Worm (Caenorhabditis elegans): ENCODE results near the gene dhp-2.

Gene dhp-2

ce11 chrIV:9953333-9953732 lies 24.6 kb upstream of the dhp-2 start, which contains the start of gene gon-1:
gon-1 (minus strand) TSS chrIV:9953433.
- TF ChIP-seq skn-1 (tag; optimal IDR thresholded peaks at IDR 0.05) (no peak), zfp-2 (tag; optimal IDR thresholded peaks at IDR 0.05) (no peak), spr-3 (GFP tag; optimal IDR thresholded peaks at IDR 0.05) (no peak), lin-38 (GFP tag; IDR thresholded peaks at IDR 0.05) (no peak), gei-8 (GFP tag; optimal IDR thresholded peaks at IDR 0.05) (no peak), egl-43 (GFP tag; IDR thresholded peaks at IDR 0.05) (no peak), ceh-32 (tag; optimal IDR thresholded peaks at IDR 0.05; ENCODE audit: poor library complexity) (no peak), nhr-111 (GFP tag; optimal IDR thresholded peaks at IDR 0.05) (no peak), vab-7 (GFP tag; IDR thresholded peaks at IDR 0.05) (no peak), nhr-77 (tag; optimal IDR thresholded peaks at IDR 0.05) (no peak), ceh-82 (tag; optimal IDR thresholded peaks at IDR 0.05) (no peak), dmd-9 (GFP tag; IDR thresholded peaks at IDR 0.05) (no peak), lir-3 (tag; optimal IDR thresholded peaks at IDR 0.05) (no peak), hif-1 (tag; optimal IDR thresholded peaks at IDR 0.05) (no peak), aha-1 (tag) (no peak), F10B5.3 (tag; optimal IDR thresholded peaks at IDR 0.05) (no peak), daf-12 (tag; optimal IDR thresholded peaks at IDR 0.05) (no peak), madf-9 (GFP tag; conservative IDR thresholded peaks at IDR 0.05) (no peak)

DNA sequence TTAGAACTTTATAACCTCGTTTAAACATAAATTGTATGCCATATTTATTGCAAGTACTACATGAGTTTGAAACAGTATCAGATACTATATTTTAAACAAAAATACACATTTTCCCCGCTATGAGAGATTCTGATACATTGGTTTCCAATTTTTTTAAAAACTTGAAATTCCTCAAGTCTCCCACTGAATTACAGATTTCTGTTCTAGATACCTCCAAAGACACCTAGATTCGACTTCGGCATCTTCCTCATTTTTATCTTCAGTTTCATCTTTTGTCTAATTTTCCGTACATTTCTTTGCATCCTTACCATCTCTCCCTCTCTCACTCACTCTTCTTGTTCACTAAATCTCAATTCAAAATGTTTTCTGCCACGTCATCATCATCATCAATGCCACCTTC lies 14.0 kb upstream of the dhp-2 start, which contains the start of gene T13H10.2:
TSS of gene T13H10.2 (plus strand) at position 301 of the 400 bp plus-strand sequence.
- TF ChIP-seq ceh-32 (tag; optimal IDR thresholded peaks at IDR 0.05; ENCODE audit: poor library complexity) (no peak), cey-2 (tag; optimal IDR thresholded peaks at IDR 0.05; ENCODE audit: borderline replicate concordance, insufficient read depth) (no peak)

DNA sequence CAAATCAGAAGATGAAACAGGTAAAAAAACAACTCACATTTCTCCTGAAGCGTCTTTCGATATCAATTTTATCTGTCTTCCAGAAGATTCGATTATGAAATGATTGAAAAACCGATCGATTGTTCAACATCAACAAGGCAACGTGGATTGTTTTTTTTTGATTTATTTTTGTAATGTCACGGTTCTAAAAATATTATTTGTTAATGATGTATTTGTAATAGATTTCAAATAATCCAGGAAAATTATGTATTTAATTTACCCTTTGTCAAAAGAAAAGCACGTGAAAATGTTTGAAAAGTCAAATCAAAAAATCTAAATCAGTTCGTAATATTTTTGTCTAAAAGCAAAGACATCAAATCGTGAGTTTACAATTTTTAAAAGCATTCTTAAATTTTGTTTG lies 8.8 kb upstream of the dhp-2 start, which contains the start of the genes kin-5 and C47E12.11:
TSS of gene kin-5 (minus strand) at position 101 of the 400 bp plus-strand sequence.
TSS of gene C47E12.11 (plus strand) at position 320 of the 400 bp plus-strand sequence.
- TF ChIP-seq saeg-2 (GFP tag; IDR thresholded peaks at IDR 0.05) (no peak), hif-1 (tag; optimal IDR thresholded peaks at IDR 0.05) (no peak), cey-2 (tag; optimal IDR thresholded peaks at IDR 0.05; ENCODE audit: borderline replicate concordance, insufficient read depth) (no peak), mep-1 (tag; optimal IDR thresholded peaks at IDR 0.05) (no peak), F44E2.7 (GFP tag; IDR thresholded peaks at IDR 0.05) (no peak), snpc-4 (tag; optimal IDR thresholded peaks at IDR 0.05) (no peak), daf-12 (tag; optimal IDR thresholded peaks at IDR 0.05) (no peak), lin-15B (tag; optimal IDR thresholded peaks at IDR 0.05) (no peak), madf-5 (GFP tag; IDR thresholded peaks at IDR 0.05) (no peak), unc-62 (GFP tag; optimal IDR thresholded peaks at IDR 0.05 in 1 of 2) (no peak), unc-62 (tag; optimal IDR thresholded peaks at IDR 0.05) (no peak), gei-8 (GFP tag; optimal IDR thresholded peaks at IDR 0.05) (no peak), daf-19 (GFP tag; conservative IDR thresholded peaks at IDR 0.05) (no peak), set-16 (GFP tag; IDR thresholded peaks at IDR 0.05) (no peak), madf-9 (GFP tag; conservative IDR thresholded peaks at IDR 0.05) (no peak), nhr-102 (tag; optimal IDR thresholded peaks at IDR 0.05) (no peak), nhr-48 (tag; optimal IDR thresholded peaks at IDR 0.05) (no peak), egl-27 (tag; optimal IDR thresholded peaks at IDR 0.05) (no peak), rbr-2 (tag; optimal IDR thresholded peaks at IDR 0.05) (no peak)

DNA sequence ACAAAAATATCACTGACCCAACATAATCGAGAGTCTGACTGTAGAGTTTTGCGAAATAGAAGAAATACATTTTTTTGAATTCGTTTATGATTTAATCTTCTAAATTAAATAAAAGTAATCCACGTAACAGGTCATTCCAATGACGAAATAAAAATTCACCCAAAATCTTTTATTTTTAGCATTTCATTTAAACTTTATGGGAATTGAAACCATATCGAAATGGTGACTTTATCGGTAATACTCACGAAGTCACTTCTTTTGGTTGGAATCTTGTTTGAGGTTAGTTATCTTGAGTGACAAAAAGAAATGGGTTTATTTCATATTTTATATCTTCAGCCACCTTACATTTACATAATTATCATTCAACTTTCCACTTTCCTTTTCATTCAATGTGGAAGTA lies 5.3 kb upstream of the dhp-2 start, which contains the start of the genes C47E12.12 and C47E12.10:
TSS of gene C47E12.12 (minus strand) at position 101 of the 400 bp plus-strand sequence.
TSS of gene C47E12.10 (plus strand) at position 172 of the 400 bp plus-strand sequence.
- TF ChIP-seq egl-43 (GFP tag; IDR thresholded peaks at IDR 0.05) (no peak), mxl-2 (GFP tag; conservative IDR thresholded peaks at IDR 0.05) (no peak), sdz-12 (GFP tag; optimal IDR thresholded peaks at IDR 0.05) (no peak), nhr-25 (tag; optimal IDR thresholded peaks at IDR 0.05; ENCODE audit: borderline replicate concordance, insufficient read depth) (no peak), lir-3 (tag; optimal IDR thresholded peaks at IDR 0.05) (no peak), lim-7 (GFP tag; IDR thresholded peaks at IDR 0.05) (no peak), Y48G9A.11 (GFP tag; IDR thresholded peaks at IDR 0.05) (no peak)

Measured in whole organism, L4 larva.